Fruit fly (Drosophila melanogaster) whole organism, embryonic: ENCODE data around the gene CG14795.
A peak's percentile ranks its signal among the peaks of the same experiment; 100 is the strongest.

Experiments
- Atf-2 ChIP-seq: fragments of 200-800 bp; sonication (Bioruptor generic); optimal IDR thresholded peaks from 2 replicates; lab custom pipeline; 2016; ENCODE audit warnings: missing biosample characterization, missing genetic modification characterization
- Bdp1 ChIP-seq: fragments of 200-800 bp; sonication (Bioruptor generic); optimal IDR thresholded peaks from 3 replicates; lab custom pipeline; 2016; ENCODE audit warnings: missing biosample characterization, missing genetic modification characterization
- CG10147 ChIP-seq: fragments of 200-800 bp; sonication (Bioruptor generic); optimal IDR thresholded peaks from 2 replicates; lab custom pipeline; 2019; ENCODE audit warnings: missing biosample characterization, mild to moderate bottlenecking, missing genetic modification characterization, moderate library complexity
- CG10543 ChIP-seq: fragments of 200-800 bp; sonication (Bioruptor generic); optimal IDR thresholded peaks from 3 replicates; lab custom pipeline; 2017; ENCODE audit warnings: missing biosample characterization, mild to moderate bottlenecking, missing genetic modification characterization, moderate library complexity
- CG11456 ChIP-seq: fragments of 200-800 bp; sonication (Bioruptor generic); IDR thresholded peaks from 3 replicates; pipeline ENCODE4 v1.3.6; 2022; ENCODE audit warnings: missing biosample characterization, missing genetic modification characterization
- CG11695 ChIP-seq: fragments of 200-800 bp; sonication (Bioruptor generic); IDR thresholded peaks from 3 replicates; pipeline ENCODE4 v1.3.6; 2022; ENCODE audit warnings: missing biosample characterization, missing genetic modification characterization
- CG12659 ChIP-seq: fragments of 200-800 bp; sonication (Bioruptor generic); optimal IDR thresholded peaks from 3 replicates; lab custom pipeline; 2017; ENCODE audit warnings: mild to moderate bottlenecking, missing biosample characterization, missing genetic modification reagents, missing genetic modification characterization
- CG13287 ChIP-seq: fragments of 200-800 bp; sonication (Bioruptor generic); IDR thresholded peaks from 2 replicates; pipeline ENCODE4 v1.3.6; 2022; ENCODE audit warnings: missing biosample characterization, missing genetic modification characterization; ENCODE audit not compliant: partially characterized antibody
- CG13296 ChIP-seq: fragments of 200-800 bp; sonication (Bioruptor generic); optimal IDR thresholded peaks from 3 replicates; lab custom pipeline; 2018; ENCODE audit warnings: missing biosample characterization, mild to moderate bottlenecking, missing genetic modification characterization
- CG14014 ChIP-seq: fragments of 200-800 bp; sonication (Bioruptor generic); IDR thresholded peaks from 2 replicates; pipeline ENCODE4 v1.3.6; 2022; ENCODE audit warnings: missing biosample characterization, missing genetic modification characterization
- CG18599 ChIP-seq: fragments of 200-800 bp; sonication (Bioruptor generic); optimal IDR thresholded peaks from 3 replicates; lab custom pipeline; 2017; ENCODE audit warnings: missing biosample characterization, missing genetic modification characterization, mild to moderate bottlenecking, moderate library complexity, missing genetic modification reagents
- CG2678 ChIP-seq: fragments of 200-800 bp; sonication (Bioruptor generic); optimal IDR thresholded peaks from 3 replicates; lab custom pipeline; 2019; ENCODE audit warnings: missing biosample characterization, mild to moderate bottlenecking, missing genetic modification characterization, moderate library complexity
- CG2712 ChIP-seq: fragments of 200-800 bp; optimal IDR thresholded peaks from 3 replicates; lab custom pipeline; 2019; ENCODE audit warnings: missing biosample characterization, mild to moderate bottlenecking, missing genetic modification characterization, moderate library complexity
- CG30403 ChIP-seq: fragments of 200-800 bp; sonication (Bioruptor generic); optimal IDR thresholded peaks from 3 replicates; lab custom pipeline; 2016; ENCODE audit warnings: missing biosample characterization, missing genetic modification characterization
- CG32532 ChIP-seq: fragments of 200-800 bp; sonication (Bioruptor generic); IDR thresholded peaks from 2 replicates; pipeline ENCODE4 v1.3.6; 2022; ENCODE audit warnings: missing biosample characterization, missing genetic modification characterization
- CG34376 ChIP-seq: fragments of 200-800 bp; sonication (Bioruptor generic); optimal IDR thresholded peaks from 2 replicates; lab custom pipeline; 2018; ENCODE audit warnings: missing biosample characterization, mild to moderate bottlenecking, missing genetic modification characterization
- CG6683 ChIP-seq: fragments of 200-800 bp; sonication (Bioruptor generic); optimal IDR thresholded peaks from 2 replicates; lab custom pipeline; 2017; ENCODE audit warnings: missing biosample characterization, mild to moderate bottlenecking, missing genetic modification characterization, missing genetic modification reagents
- CG6791 ChIP-seq: fragments of 200-800 bp; sonication (Bioruptor generic); IDR thresholded peaks from 3 replicates; pipeline ENCODE4 v1.3.6; 2022; ENCODE audit warnings: missing biosample characterization, missing genetic modification characterization; ENCODE audit not compliant: partially characterized antibody
- CG6813 ChIP-seq: fragments of 200-800 bp; sonication (Bioruptor generic); optimal IDR thresholded peaks from 2 replicates; lab custom pipeline; 2017; ENCODE audit warnings: missing biosample characterization, missing genetic modification characterization, mild to moderate bottlenecking, moderate library complexity, missing genetic modification reagents
- CG8944 ChIP-seq: fragments of 200-800 bp; sonication (Bioruptor generic); optimal IDR thresholded peaks from 3 replicates; lab custom pipeline; 2016; ENCODE audit warnings: missing biosample characterization, missing genetic modification characterization
- CG9215 ChIP-seq: fragments of 200-800 bp; sonication (Bioruptor generic); IDR thresholded peaks from 2 replicates; pipeline ENCODE4 v1.3.6; 2022; ENCODE audit warnings: missing biosample characterization, missing genetic modification characterization
- CHES-1-like ChIP-seq: fragments of 200-800 bp; sonication (Bioruptor generic); optimal IDR thresholded peaks from 2 replicates; lab custom pipeline; 2016; ENCODE audit warnings: missing biosample characterization, missing genetic modification characterization
- Dll ChIP-seq: fragments of 200-800 bp; sonication (Bioruptor generic); IDR thresholded peaks from 4 replicates; pipeline ENCODE4 v1.3.6; 2022; ENCODE audit warnings: missing biosample characterization, missing genetic modification characterization; ENCODE audit not compliant: partially characterized antibody
- Eip74EF ChIP-seq, 2 experiments: fragments of 200-800 bp in 1 of 2; fragments of >200 bp in 1 of 2; sonication (Bioruptor generic) in 1 of 2; optimal IDR thresholded peaks; 2 replicates each; lab custom pipeline; 2017 to 2019; ENCODE audit warnings: missing biosample characterization in 2 of 2, missing genetic modification characterization in 2 of 2, mild to moderate bottlenecking in 1 of 2, moderate library complexity in 1 of 2
- Elba2 ChIP-seq: fragments of 200-800 bp; sonication (Bioruptor generic); optimal IDR thresholded peaks from 3 replicates; lab custom pipeline; 2016; ENCODE audit warnings: missing biosample characterization, missing genetic modification characterization
- Ets65A ChIP-seq: fragments of 200-800 bp; sonication (Bioruptor generic); peaks from one replicate; lab custom pipeline; 2016; ENCODE audit warnings: missing biosample characterization, missing genetic modification characterization
- Hsf ChIP-seq: fragments of 200-800 bp; sonication (Bioruptor generic); optimal IDR thresholded peaks from 3 replicates; lab custom pipeline; 2016; ENCODE audit warnings: missing biosample characterization, missing genetic modification characterization
- Mrtf ChIP-seq: fragments of 200-800 bp; sonication (Bioruptor generic); IDR thresholded peaks from 3 replicates; pipeline ENCODE4 v1.3.6; 2022; ENCODE audit warnings: missing biosample characterization, missing genetic modification characterization
- NFAT ChIP-seq: fragments of 200-800 bp; sonication (Bioruptor generic); IDR thresholded peaks from 2 replicates; pipeline ENCODE4 v1.3.6; 2022; ENCODE audit warnings: missing biosample characterization, missing genetic modification characterization
- Ptx1 ChIP-seq: fragments of 200-800 bp; sonication (Bioruptor generic); IDR thresholded peaks from 2 replicates; pipeline ENCODE4 v1.3.6; 2022; ENCODE audit warnings: missing biosample characterization, missing genetic modification characterization
- Trl ChIP-seq, 3 experiments: fragments of >200 bp in 2 of 3; fragments of 200-800 bp in 1 of 3; sonication (Bioruptor generic) in 1 of 3; optimal IDR thresholded peaks; 2 replicates in 1 of 3; 3 replicates in 2 of 3; lab custom pipeline; 2016 to 2017; ENCODE audit warnings: missing biosample characterization in 1 of 3, missing genetic modification characterization in 1 of 3
- aop ChIP-seq: fragments of 200-800 bp; sonication (Bioruptor generic); IDR thresholded peaks from 2 replicates; pipeline ENCODE4 v1.3.6; 2022; ENCODE audit warnings: missing biosample characterization, missing genetic modification characterization
- ase ChIP-seq: fragments of 200-800 bp; sonication (Bioruptor generic); IDR thresholded peaks from 3 replicates; pipeline ENCODE4 v1.3.6; 2022; ENCODE audit warnings: missing biosample characterization, missing genetic modification characterization
- bsh ChIP-seq, 2 experiments: fragments of 200-800 bp; sonication (Bioruptor generic); optimal IDR thresholded peaks; 2 replicates each; lab custom pipeline; 2017 to 2018; ENCODE audit warnings: mild to moderate bottlenecking in 2 of 2, missing biosample characterization in 2 of 2, missing genetic modification characterization in 2 of 2, moderate library complexity in 1 of 2
- cg ChIP-seq: fragments of 200-800 bp; sonication (Bioruptor generic); optimal IDR thresholded peaks from 3 replicates; lab custom pipeline; 2019; ENCODE audit warnings: missing biosample characterization, mild to moderate bottlenecking, missing genetic modification characterization, moderate library complexity
- ci ChIP-seq: fragments of 200-800 bp; sonication (Bioruptor generic); IDR thresholded peaks from 3 replicates; pipeline ENCODE4 v1.3.6; 2022; ENCODE audit warnings: missing biosample characterization, missing genetic modification characterization
- da ChIP-seq: fragments of 200-800 bp; sonication (Bioruptor generic); optimal IDR thresholded peaks from 2 replicates; lab custom pipeline; 2016; ENCODE audit warnings: missing biosample characterization, missing genetic modification characterization
- gfzf ChIP-seq: fragments of 200-800 bp; sonication (Bioruptor generic); optimal IDR thresholded peaks from 2 replicates; lab custom pipeline; 2016; ENCODE audit warnings: missing biosample characterization, mild to moderate bottlenecking, missing genetic modification characterization, moderate library complexity
- hb ChIP-seq: fragments of 200-800 bp; sonication (Bioruptor generic); IDR thresholded peaks from 3 replicates; pipeline ENCODE4 v1.3.6; 2022; ENCODE audit warnings: missing biosample characterization, missing genetic modification characterization; ENCODE audit not compliant: partially characterized antibody
- ind ChIP-seq: fragments of 200-800 bp; sonication (Bioruptor generic); optimal IDR thresholded peaks from 3 replicates; lab custom pipeline; 2016; ENCODE audit warnings: missing biosample characterization, missing genetic modification characterization
- lbe ChIP-seq: fragments of 200-800 bp; sonication (Bioruptor generic); optimal IDR thresholded peaks from 2 replicates; lab custom pipeline; 2016; ENCODE audit warnings: missing biosample characterization, mild to moderate bottlenecking, missing genetic modification characterization
- lov ChIP-seq, 2 experiments: fragments of 200-800 bp in 1 of 2; fragments of >200 bp in 1 of 2; sonication (Bioruptor generic) in 1 of 2; IDR thresholded peaks in 1 of 2; optimal IDR thresholded peaks in 1 of 2; 2 replicates in 1 of 2; 3 replicates in 1 of 2; pipeline versions ENCODE4 v1.3.6 to Lab custom; 2017 to 2022; ENCODE audit warnings: missing biosample characterization in 1 of 2, missing genetic modification characterization in 1 of 2
- nerfin-2 ChIP-seq: fragments of 200-800 bp; sonication (Bioruptor generic); IDR thresholded peaks from 2 replicates; pipeline ENCODE4 v1.3.6; 2022; ENCODE audit warnings: missing biosample characterization, missing genetic modification characterization; ENCODE audit not compliant: partially characterized antibody
- onecut ChIP-seq: fragments of 200-800 bp; sonication (Bioruptor generic); IDR thresholded peaks from 2 replicates; pipeline ENCODE4 v1.3.6; 2022; ENCODE audit warnings: missing biosample characterization, missing genetic modification characterization
- otp ChIP-seq: fragments of 200-800 bp; sonication (Bioruptor generic); IDR thresholded peaks from 3 replicates; pipeline ENCODE4, ENCODE4 v1.3.6; 2022; ENCODE audit warnings: missing biosample characterization, missing genetic modification characterization
- sd ChIP-seq: fragments of 200-800 bp; sonication (Bioruptor generic); optimal IDR thresholded peaks from 3 replicates; lab custom pipeline; 2018; ENCODE audit warnings: missing biosample characterization, mild to moderate bottlenecking, missing genetic modification characterization, moderate library complexity
- vfl ChIP-seq: fragments of 200-800 bp; sonication (Bioruptor generic); optimal IDR thresholded peaks from 2 replicates; lab custom pipeline; 2016; ENCODE audit warnings: missing biosample characterization, missing genetic modification characterization
- zen2 ChIP-seq: fragments of 200-800 bp; sonication (Bioruptor generic); IDR thresholded peaks from 3 replicates; pipeline ENCODE4 v1.3.6; 2022; ENCODE audit warnings: missing biosample characterization, missing genetic modification characterization; ENCODE audit not compliant: partially characterized antibody

CG14795 gene

dm6 chrX:1517618-1518017, 5.0 kb upstream of the CG14795 start (continued):
- peak in 1 of 2 experiments; percentile 50 for TF ChIP-seq Eip74EF (GFP tag; optimal IDR thresholded peaks at IDR 0.05; lab: Kevin White, UChicago)
- peak; percentile 86 for TF ChIP-seq Ets65A (GFP tag; lab: Kevin White, UChicago)
- TF ChIP-seq CG34376 (GFP tag; lab: Kevin White, UChicago) = peak; percentile 55
- 0 out of 3 replicates have a peak, but pooled peaks have one; percentile 15 for TF ChIP-seq CG11695 (GFP tag; lab: Robert Waterston, UW)
- peak; percentile 32 for TF ChIP-seq CG18599
- peak; percentile 3 for TF ChIP-seq Hsf (GFP tag; lab: Kevin White, UChicago)
- peak; percentile 53; the same call in 1 of the 3 replicates for TF ChIP-seq otp
- TF ChIP-seq CG13296 (GFP tag; lab: Kevin White, UChicago) = peak; percentile 30
- TF ChIP-seq Trl (optimal IDR thresholded peaks at IDR 0.05; lab: Kevin White, UChicago) = no peak
- TF ChIP-seq Trl (GFP tag; optimal IDR thresholded peaks at IDR 0.05; lab: Kevin White, UChicago) = peak; percentile 29
- peak; percentile 12 for TF ChIP-seq ind
- no peak for TF ChIP-seq gfzf (GFP tag; lab: Kevin White, UChicago)
- TF ChIP-seq CG6813 (GFP tag; lab: Kevin White, UChicago) = peak; percentile 42
- TF ChIP-seq Atf-2 (GFP tag; lab: Kevin White, UChicago) = peak; percentile 5
- TF ChIP-seq Bdp1 (GFP tag; lab: Kevin White, UChicago) = no peak
- TF ChIP-seq bsh (GFP tag; optimal IDR thresholded peaks at IDR 0.05; lab: Kevin White, UChicago) = peak in 1 of 2 experiments; percentile 25
- no peak for TF ChIP-seq CG8944 (GFP tag; lab: Kevin White, UChicago)
- TF ChIP-seq Mrtf (GFP tag; lab: Robert Waterston, UW) = peak; percentile 22; the same call in 1 of the 3 replicates
- TF ChIP-seq CG30403 = peak; percentile 56
- peak; percentile 36 for TF ChIP-seq CG2678 (tag; lab: Kevin White, UChicago)
- TF ChIP-seq CG6791 (GFP tag; lab: Robert Waterston, UW) = peak; percentile 93
- peak; percentile 54 for TF ChIP-seq sd
- peak; percentile 94 for TF ChIP-seq CG13287 (GFP tag; lab: Robert Waterston, UW)
- peak; percentile 37; the same call in 1 of the 2 replicates for TF ChIP-seq CG32532
- peak; percentile 43 for TF ChIP-seq CG12659
- TF ChIP-seq CG10543 (GFP tag; lab: Kevin White, UChicago) = peak; percentile 53
- TF ChIP-seq CG9215 (GFP tag; lab: Robert Waterston, UW) = no peak
- no peak for TF ChIP-seq aop (GFP tag; lab: Robert Waterston, UW)
- TF ChIP-seq hb (GFP tag; lab: Robert Waterston, UW) = peak; percentile 84
- TF ChIP-seq Elba2 (GFP tag; lab: Kevin White, UChicago) = peak; percentile 95
- peak; percentile 43 for TF ChIP-seq CG2712 (tag; lab: Kevin White, UChicago)
- TF ChIP-seq Dll = peak; percentile 97
- TF ChIP-seq CHES-1-like (GFP tag; lab: Kevin White, UChicago) = peak; percentile 42
- TF ChIP-seq cg (GFP tag; lab: Kevin White, UChicago) = no peak
- TF ChIP-seq CG11456 (GFP tag; lab: Robert Waterston, UW) = peak; percentile 26; the same call in 1 of the 3 replicates
- no peak for TF ChIP-seq lov (optimal IDR thresholded peaks at IDR 0.05; lab: Kevin White, UChicago)
- no peak for TF ChIP-seq lov (GFP tag; IDR thresholded peaks at IDR 0.05; lab: Robert Waterston, UW)
- TF ChIP-seq NFAT (GFP tag; lab: Robert Waterston, UW) = peak; percentile 63
- TF ChIP-seq ase (GFP tag; lab: Robert Waterston, UW) = no peak
- no peak for TF ChIP-seq CG6683 (GFP tag; lab: Kevin White, UChicago)
- peak; percentile 51; the same call in 1 of the 2 replicates for TF ChIP-seq Ptx1 (GFP tag; lab: Robert Waterston, UW)
- TF ChIP-seq CG10147 (GFP tag; lab: Kevin White, UChicago) = peak; percentile 49
- peak; percentile 53; the same call in 1 of the 3 replicates for TF ChIP-seq ci (GFP tag; lab: Robert Waterston, UW)
- peak; percentile 35; the same call in 1 of the 2 replicates for TF ChIP-seq onecut (GFP tag; lab: Robert Waterston, UW)
- no peak for TF ChIP-seq lbe (GFP tag; lab: Kevin White, UChicago)
- TF ChIP-seq da = no peak
- peak; percentile 93 for TF ChIP-seq zen2 (GFP tag; lab: Robert Waterston, UW)
- TF ChIP-seq nerfin-2 (GFP tag; lab: Robert Waterston, UW) = peak; percentile 81
- peak; percentile 5 for TF ChIP-seq vfl (GFP tag; lab: Kevin White, UChicago)
- TF ChIP-seq CG14014 = peak; percentile 41; the same call in 1 of the 2 replicates
